Worm (Caenorhabditis elegans) whole organism, midembryonic: ENCODE results near the gene F01G10.10.

ENCODE experiments used
- T22C8.4 ChIP-seq: fragments of 200-800 bp; sonication (Bioruptor generic); IDR thresholded peaks from 2 replicates; pipeline ENCODE4 v1.3.6; 2022; ENCODE audit warnings: missing genetic modification characterization, missing compliant biosample characterization
- flt-1 ChIP-seq: fragments of 200-800 bp; sonication (Bioruptor generic); IDR thresholded peaks from 2 replicates; pipeline ENCODE4 v1.3.6; 2022; ENCODE audit warnings: missing genetic modification characterization, missing compliant biosample characterization

DNA sequence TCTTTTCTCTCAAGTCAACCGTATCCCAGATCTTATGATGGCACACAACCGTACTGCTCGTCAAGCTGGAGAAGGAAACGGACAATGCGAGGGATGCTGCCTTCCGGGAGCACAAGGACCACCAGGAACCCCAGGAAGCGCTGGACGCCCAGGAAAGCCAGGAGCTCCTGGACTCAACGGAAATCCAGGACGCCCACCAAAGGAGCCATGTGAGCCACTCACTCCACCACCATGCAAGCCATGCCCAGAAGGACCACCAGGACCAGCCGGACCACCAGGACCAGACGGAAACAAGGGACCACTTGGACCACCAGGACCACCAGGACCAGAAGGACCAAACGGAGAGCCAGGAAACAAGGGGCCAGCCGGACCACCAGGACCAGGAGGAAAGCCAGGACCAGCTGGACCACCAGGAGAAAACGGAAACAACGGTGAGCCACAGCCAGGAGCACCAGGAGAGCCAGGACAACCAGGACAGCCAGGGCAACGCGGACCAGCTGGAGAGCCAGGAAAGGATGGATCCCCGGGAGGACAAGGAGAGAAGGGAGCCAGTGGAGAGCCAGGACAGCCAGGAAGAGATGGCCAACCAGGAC, 29.2 kb upstream of the F01G10.10 start:
- TF ChIP-seq T22C8.4 (GFP tag; lab: Robert Waterston, UW) (no peak), flt-1 (no peak)
